Worm (Caenorhabditis elegans): ENCODE measurements around the gene sax-7.

sax-7 gene

DNA sequence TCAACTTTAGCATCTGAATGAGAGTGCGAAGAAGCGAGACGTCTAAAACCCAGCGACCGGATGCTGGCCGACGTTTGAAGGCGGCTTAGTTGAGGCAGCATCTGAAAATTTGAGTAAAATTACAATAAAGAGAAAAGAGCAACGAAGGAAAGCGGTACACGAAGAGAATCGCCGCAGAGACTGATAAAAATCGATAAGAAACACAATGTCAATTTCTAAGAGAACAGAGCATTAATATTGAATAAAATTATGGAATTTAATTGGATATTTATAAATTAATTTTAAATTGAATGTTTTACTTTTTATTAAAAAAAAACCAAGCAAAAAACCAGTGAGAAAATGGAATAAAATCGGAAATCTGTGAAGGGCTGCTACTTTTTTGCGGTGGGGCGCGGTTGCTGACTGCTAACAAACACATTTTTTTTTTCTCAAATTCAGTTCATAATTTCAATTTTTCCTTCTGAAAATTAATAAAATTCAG lies 67.7 kb downstream of the sax-7 start, which contains the start of the genes ndub-11 and moc-3:
ndub-11 (minus strand) TSS at position 101 of the 481 bp plus-strand sequence.
moc-3 (plus strand) TSS at position 431 of the 481 bp plus-strand sequence.
- TF ChIP-seq med-1 (GFP tag; optimal IDR thresholded peaks at IDR 0.05; ENCODE audit: insufficient read depth), result no peak
- no peak for TF ChIP-seq ref-1 (GFP tag; conservative IDR thresholded peaks at IDR 0.05)
- TF ChIP-seq tab-1 (GFP tag; IDR thresholded peaks at IDR 0.05), result no peak
- TF ChIP-seq ztf-29 (GFP tag; IDR thresholded peaks at IDR 0.05), result no peak
- TF ChIP-seq T22C8.4 (GFP tag; IDR thresholded peaks at IDR 0.05), result no peak
- no peak for TF ChIP-seq klf-2 (GFP tag; conservative IDR thresholded peaks at IDR 0.05)
- no peak for TF ChIP-seq flt-1 (GFP tag; IDR thresholded peaks at IDR 0.05)
- no peak for TF ChIP-seq ztf-23 (GFP tag; IDR thresholded peaks at IDR 0.05)
- no peak for TF ChIP-seq cog-1 (tag; optimal IDR thresholded peaks at IDR 0.05)

DNA sequence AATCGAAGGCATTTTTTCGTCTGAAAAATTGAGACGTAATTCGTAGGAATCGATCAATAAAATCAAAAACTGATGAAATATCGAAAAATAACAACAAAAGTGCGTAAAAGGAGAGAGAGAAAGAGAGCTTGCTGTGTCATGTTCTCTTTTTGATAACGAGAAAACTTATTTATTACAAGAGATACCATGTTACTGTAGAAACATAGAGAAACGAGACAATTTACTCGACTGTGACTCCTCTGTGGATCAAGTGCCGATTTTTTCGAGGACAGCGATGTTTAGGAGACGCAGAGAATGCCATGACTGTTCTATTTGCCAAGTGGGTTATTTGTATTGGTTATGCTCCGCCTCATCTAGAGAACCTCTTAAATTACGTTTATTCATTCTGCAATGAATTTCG lies 71.1 kb downstream of the sax-7 start, which contains the start of gene sph-1:
sph-1 (minus strand) TSS at position 23 of the 400 bp plus-strand sequence.
- TF ChIP-seq T22C8.4 (GFP tag; IDR thresholded peaks at IDR 0.05) (no peak), flt-1 (GFP tag; IDR thresholded peaks at IDR 0.05) (no peak), klf-2 (GFP tag; conservative IDR thresholded peaks at IDR 0.05) (no peak), ztf-23 (GFP tag; IDR thresholded peaks at IDR 0.05) (no peak), cog-1 (tag; optimal IDR thresholded peaks at IDR 0.05) (no peak), ref-1 (GFP tag; conservative IDR thresholded peaks at IDR 0.05) (no peak), ztf-29 (GFP tag; IDR thresholded peaks at IDR 0.05) (no peak), med-1 (GFP tag; optimal IDR thresholded peaks at IDR 0.05; ENCODE audit: insufficient read depth) (no peak), tab-1 (GFP tag; IDR thresholded peaks at IDR 0.05) (no peak)
